Worm (Caenorhabditis elegans): ENCODE results near the gene C06H5.12.
"Not testable (repeated sequence)": the region's sequence is repeated elsewhere in the genome, so short reads cannot be mapped to it uniquely, and the experiment has no call there.

DNA sequence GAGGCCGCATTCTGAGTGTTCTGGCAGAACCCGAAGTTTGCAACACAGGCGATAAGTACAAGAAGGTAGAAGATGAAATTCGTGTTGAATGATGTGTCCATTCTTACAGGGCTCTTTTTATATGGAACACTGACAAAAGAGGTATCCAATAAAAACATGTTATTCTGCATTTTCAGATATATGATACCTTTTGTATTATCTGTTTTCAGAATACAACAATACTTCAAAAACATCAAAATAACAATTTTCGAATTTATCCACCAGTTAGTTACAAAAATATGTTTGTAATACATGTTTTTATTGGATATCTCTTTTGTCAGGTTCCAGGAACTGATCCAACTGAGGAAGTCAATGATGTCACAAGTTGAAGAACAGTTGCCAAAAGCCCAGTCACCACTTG is 3.1 kb downstream of the C06H5.12 start, which contains the start of gene C06H5.13:
- not testable (repeated sequence) for TF ChIP-seq fos-1 (tag; optimal IDR thresholded peaks at IDR 0.05); unc-39 (tag; optimal IDR thresholded peaks at IDR 0.05); blmp-1 (tag; optimal IDR thresholded peaks at IDR 0.05; ENCODE audit: insufficient read depth); ceh-82 (tag; optimal IDR thresholded peaks at IDR 0.05); unc-62 (GFP tag; optimal IDR thresholded peaks at IDR 0.05); ama-1 (optimal IDR thresholded peaks at IDR 0.05)
